Worm (Caenorhabditis elegans) whole organism, early embryonic: ENCODE measurements around the gene tbx-2.

Experiments
- F13C5.2 ChIP-seq: sonication (generic microtip); optimal IDR thresholded peaks from 2 replicates; lab custom pipeline; 2017; ENCODE audit warnings: mild to moderate bottlenecking, missing genetic modification characterization, inconsistent platforms, missing compliant biosample characterization
- ama-1 ChIP-seq: fragments of 150-350 bp; optimal IDR thresholded peaks from 2 replicates; lab custom pipeline; 2014
- ceh-13 ChIP-seq: fragments of 200-800 bp; sonication (Bioruptor generic); optimal IDR thresholded peaks from 2 replicates; lab custom pipeline; 2018; ENCODE audit warnings: mild to moderate bottlenecking, missing genetic modification characterization, missing compliant biosample characterization
- flt-1 ChIP-seq: fragments of 200-800 bp; sonication (Bioruptor generic); IDR thresholded peaks from 2 replicates; pipeline ENCODE4 v1.3.6; 2022; ENCODE audit warnings: missing genetic modification characterization, missing compliant biosample characterization
- hmg-4 ChIP-seq: fragments of 200-800 bp; sonication (Bioruptor generic); optimal IDR thresholded peaks from 2 replicates; lab custom pipeline; 2018; ENCODE audit warnings: mild to moderate bottlenecking, missing genetic modification characterization, missing compliant biosample characterization
- hnd-1 ChIP-seq: sonication (generic microtip); optimal IDR thresholded peaks from 2 replicates; lab custom pipeline; 2016; ENCODE audit warnings: missing genetic modification characterization, missing compliant biosample characterization
- tbx-11 ChIP-seq: fragments of 200-800 bp; sonication (Bioruptor generic); IDR thresholded peaks from 2 replicates; pipeline ENCODE4 v1.3.6; 2022; ENCODE audit warnings: missing genetic modification characterization, missing compliant biosample characterization
- tbx-37 ChIP-seq: fragments of 200-800 bp; sonication (Bioruptor generic); conservative IDR thresholded peaks from 2 replicates; pipeline ENCODE4 v1.3.6; 2022; ENCODE audit warnings: missing genetic modification reagents, missing genetic modification characterization, missing compliant biosample characterization
- tra-4 ChIP-seq: sonication (generic microtip); optimal IDR thresholded peaks from 2 replicates; lab custom pipeline; 2017; ENCODE audit warnings: missing genetic modification characterization, missing compliant biosample characterization

- TF ChIP-seq hmg-4 (GFP tag; lab: Kevin White, UChicago): no peak
- no peak for TF ChIP-seq tbx-11 (GFP tag; lab: Robert Waterston, UW)
- no peak for TF ChIP-seq ceh-13
- TF ChIP-seq F13C5.2 (tag; lab: Kevin White, UChicago): no peak
- no peak for TF ChIP-seq ama-1 (lab: Kevin White, UChicago)
- TF ChIP-seq tbx-37 (GFP tag; lab: Robert Waterston, UW): no peak
- TF ChIP-seq hnd-1 (tag; lab: Kevin White, UChicago): no peak
- no peak for TF ChIP-seq tra-4
- TF ChIP-seq flt-1: no peak
These were observed 24.7 kb upstream of the tbx-2 start for ce11 chrIII:5160803-5161202.
